Worm (Caenorhabditis elegans): ENCODE data around the gene ceh-93.

DNA sequence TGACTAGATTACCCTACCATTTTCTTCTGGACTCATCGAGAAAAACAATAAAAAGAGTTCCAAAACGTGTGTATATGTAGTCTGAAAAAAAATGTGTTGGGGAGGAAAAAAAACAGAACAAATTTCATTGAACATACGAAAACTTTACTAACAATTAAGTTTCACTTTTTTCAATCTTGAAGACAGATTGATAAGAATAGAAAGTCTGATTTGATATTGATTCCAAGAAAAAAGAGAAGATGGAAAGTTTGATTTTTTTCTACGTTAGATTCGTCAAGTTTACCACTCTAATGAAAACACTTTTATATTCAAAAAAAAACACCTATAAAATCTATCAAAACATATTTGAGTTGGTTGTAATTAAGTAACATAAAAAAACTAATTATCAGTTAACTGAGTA lies 1.9 kb upstream of the ceh-93 start, which contains the start of gene R04A9.9:
- TF ChIP-seq tab-1 (GFP tag; IDR thresholded peaks at IDR 0.05) (no peak), flt-1 (GFP tag; IDR thresholded peaks at IDR 0.05) (no peak), cog-1 (tag; optimal IDR thresholded peaks at IDR 0.05) (no peak)
